Worm (Caenorhabditis elegans): ENCODE data around the gene Y55F3AM.5.

ce11 chrIV:951569-951968 lies 47.4 kb upstream of the Y55F3AM.5 start:
- no peak for TF ChIP-seq nhr-28 (tag; optimal IDR thresholded peaks at IDR 0.05)
- no peak for TF ChIP-seq efl-1 (optimal IDR thresholded peaks at IDR 0.05)
- TF ChIP-seq efl-1 (GFP tag; optimal IDR thresholded peaks at IDR 0.05 in 1 of 2), result no peak
- no peak for TF ChIP-seq nhr-77 (tag; optimal IDR thresholded peaks at IDR 0.05)
- TF ChIP-seq mdl-1 (tag; optimal IDR thresholded peaks at IDR 0.05), result no peak
- TF ChIP-seq snpc-4 (tag; optimal IDR thresholded peaks at IDR 0.05), result no peak
- no peak for TF ChIP-seq elt-2 (tag; optimal IDR thresholded peaks at IDR 0.05)
- no peak for TF ChIP-seq isw-1 (GFP tag; IDR thresholded peaks at IDR 0.05)
- no peak for TF ChIP-seq skn-1 (tag; optimal IDR thresholded peaks at IDR 0.05)
- TF ChIP-seq mep-1 (tag; optimal IDR thresholded peaks at IDR 0.05), result no peak
- no peak for TF ChIP-seq nhr-12 (tag; optimal IDR thresholded peaks at IDR 0.05)
